Fruit fly (Drosophila melanogaster) whole organism, embryonic: Measurements from ENCODE around the gene zuc.

Source experiments
- Adf1 ChIP-seq: fragments of 200-800 bp; sonication (Bioruptor generic); IDR thresholded peaks from 2 replicates; pipeline ENCODE4 v1.3.6; 2022; ENCODE audit warnings: missing biosample characterization, missing genetic modification characterization
- BtbVII ChIP-seq: fragments of 200-800 bp; sonication (Bioruptor generic); optimal IDR thresholded peaks from 3 replicates; lab custom pipeline; 2017; ENCODE audit warnings: missing biosample characterization, mild to moderate bottlenecking, missing genetic modification characterization
- CG10267 ChIP-seq: fragments of 200-800 bp; sonication (Bioruptor generic); optimal IDR thresholded peaks from 2 replicates; lab custom pipeline; 2018; ENCODE audit warnings: missing biosample characterization, mild to moderate bottlenecking, missing genetic modification characterization, moderate library complexity
- CG11093 ChIP-seq: fragments of 200-800 bp; sonication (Bioruptor generic); IDR thresholded peaks from 3 replicates; pipeline ENCODE4 v1.3.6; 2022; ENCODE audit warnings: missing biosample characterization, missing genetic modification characterization
- CG12219 ChIP-seq: fragments of 200-800 bp; sonication (Bioruptor generic); optimal IDR thresholded peaks from 3 replicates; lab custom pipeline; 2018; ENCODE audit warnings: missing biosample characterization, mild to moderate bottlenecking, missing genetic modification characterization
- CG12391 ChIP-seq: fragments of 200-800 bp; sonication (Bioruptor generic); optimal IDR thresholded peaks from 3 replicates; lab custom pipeline; 2018; ENCODE audit warnings: missing biosample characterization, mild to moderate bottlenecking, missing genetic modification characterization, moderate library complexity
- CG12659 ChIP-seq: fragments of 200-800 bp; sonication (Bioruptor generic); optimal IDR thresholded peaks from 3 replicates; lab custom pipeline; 2017; ENCODE audit warnings: mild to moderate bottlenecking, missing biosample characterization, missing genetic modification reagents, missing genetic modification characterization
- CG13287 ChIP-seq: fragments of 200-800 bp; sonication (Bioruptor generic); IDR thresholded peaks from 2 replicates; pipeline ENCODE4 v1.3.6; 2022; ENCODE audit warnings: missing biosample characterization, missing genetic modification characterization; ENCODE audit not compliant: partially characterized antibody
- CG17186 ChIP-seq: fragments of 200-800 bp; sonication (Bioruptor generic); optimal IDR thresholded peaks from 3 replicates; lab custom pipeline; 2017; ENCODE audit warnings: missing biosample characterization, missing genetic modification reagents, missing genetic modification characterization
- CG1792 ChIP-seq: fragments of 200-800 bp; sonication (Bioruptor generic); optimal IDR thresholded peaks from 2 replicates; lab custom pipeline; 2016; ENCODE audit warnings: missing biosample characterization, missing genetic modification characterization
- CG18262 ChIP-seq: fragments of 200-800 bp; optimal IDR thresholded peaks from 3 replicates; lab custom pipeline; 2019; ENCODE audit warnings: missing biosample characterization, mild to moderate bottlenecking, missing genetic modification characterization, moderate library complexity
- CG31441 ChIP-seq: fragments of 200-800 bp; sonication (Bioruptor generic); IDR thresholded peaks from 2 replicates; pipeline ENCODE4 v1.3.6; 2022; ENCODE audit warnings: missing biosample characterization, missing genetic modification characterization
- CG3281 ChIP-seq: fragments of 200-800 bp; sonication (Bioruptor generic); optimal IDR thresholded peaks from 3 replicates; lab custom pipeline; 2017; ENCODE audit warnings: missing biosample characterization, mild to moderate bottlenecking, missing genetic modification characterization
- CG34224 ChIP-seq: fragments of 200-800 bp; sonication (Bioruptor generic); IDR thresholded peaks from 3 replicates; pipeline ENCODE4 v1.3.6; 2022; ENCODE audit warnings: missing biosample characterization, missing genetic modification characterization; ENCODE audit not compliant: partially characterized antibody
- CG6813 ChIP-seq: fragments of 200-800 bp; sonication (Bioruptor generic); optimal IDR thresholded peaks from 2 replicates; lab custom pipeline; 2017; ENCODE audit warnings: missing biosample characterization, missing genetic modification characterization, mild to moderate bottlenecking, moderate library complexity, missing genetic modification reagents
- CG7745 ChIP-seq: fragments of 200-800 bp; sonication (Bioruptor generic); optimal IDR thresholded peaks from 2 replicates; lab custom pipeline; 2018; ENCODE audit warnings: missing biosample characterization, mild to moderate bottlenecking, missing genetic modification characterization, moderate library complexity
- CG7786 ChIP-seq: fragments of 200-800 bp; sonication (Bioruptor generic); optimal IDR thresholded peaks from 2 replicates; lab custom pipeline; 2016; ENCODE audit warnings: missing biosample characterization, missing genetic modification characterization
- CG7928 ChIP-seq: fragments of 200-800 bp; sonication (Bioruptor generic); optimal IDR thresholded peaks from 2 replicates; lab custom pipeline; 2017; ENCODE audit warnings: missing biosample characterization, mild to moderate bottlenecking, missing genetic modification characterization
- CG9727 ChIP-seq: fragments of 200-800 bp; sonication (Bioruptor generic); optimal IDR thresholded peaks from 3 replicates; lab custom pipeline; 2017; ENCODE audit warnings: missing biosample characterization, mild to moderate bottlenecking, missing genetic modification characterization
- D ChIP-seq, 2 experiments: fragments of 200-800 bp in 1 of 2; fragments of >200 bp in 1 of 2; sonication (Bioruptor generic) in 1 of 2; optimal IDR thresholded peaks; 2 replicates in 1 of 2; 3 replicates in 1 of 2; lab custom pipeline; 2017; ENCODE audit warnings: mild to moderate bottlenecking in 1 of 2, missing biosample characterization in 1 of 2, missing genetic modification characterization in 1 of 2, missing genetic modification reagents in 1 of 2
- D19A ChIP-seq: fragments of 200-800 bp; optimal IDR thresholded peaks from 3 replicates; lab custom pipeline; 2019; ENCODE audit warnings: missing biosample characterization, mild to moderate bottlenecking, missing genetic modification characterization, moderate library complexity
- HHEX ChIP-seq: fragments of 200-800 bp; sonication (Bioruptor generic); optimal IDR thresholded peaks from 3 replicates; lab custom pipeline; 2017; ENCODE audit warnings: missing biosample characterization, mild to moderate bottlenecking, missing genetic modification characterization, missing genetic modification reagents
- Hr51 ChIP-seq, 2 experiments: fragments of 200-800 bp; sonication (Bioruptor generic); optimal IDR thresholded peaks; 2 replicates in 1 of 2; 3 replicates in 1 of 2; lab custom pipeline; 2016 to 2018; ENCODE audit warnings: missing biosample characterization in 2 of 2, missing genetic modification characterization in 2 of 2, mild to moderate bottlenecking in 1 of 2, moderate library complexity in 1 of 2
- MBD-R2 ChIP-seq: fragments of 200-800 bp; sonication (Bioruptor generic); IDR thresholded peaks from 2 replicates; pipeline ENCODE4 v1.3.6; 2022; ENCODE audit warnings: missing biosample characterization, missing genetic modification characterization
- Mes4 ChIP-seq: fragments of 200-800 bp; sonication (Bioruptor generic); optimal IDR thresholded peaks from 2 replicates; lab custom pipeline; 2016; ENCODE audit warnings: missing biosample characterization, missing genetic modification characterization
- Ravus ChIP-seq: fragments of 200-800 bp; sonication (Bioruptor generic); IDR thresholded peaks from 2 replicates; pipeline ENCODE4 v1.3.6; 2022; ENCODE audit warnings: missing biosample characterization, missing genetic modification characterization
- TFAM ChIP-seq: fragments of 200-800 bp; sonication (Bioruptor generic); optimal IDR thresholded peaks from 2 replicates; lab custom pipeline; 2017; ENCODE audit warnings: missing biosample characterization, missing genetic modification characterization, inconsistent platforms
- Tbp ChIP-seq: fragments of >200 bp; optimal IDR thresholded peaks from 2 replicates; lab custom pipeline; 2018; ENCODE audit warnings: missing biosample characterization, missing genetic modification characterization
- YL-1 ChIP-seq: fragments of 200-800 bp; sonication (Bioruptor generic); optimal IDR thresholded peaks from 3 replicates; lab custom pipeline; 2017; ENCODE audit warnings: missing biosample characterization, mild to moderate bottlenecking, missing genetic modification characterization
- ash1 ChIP-seq: fragments of 200-800 bp; sonication (Bioruptor generic); optimal IDR thresholded peaks from 2 replicates; lab custom pipeline; 2018; ENCODE audit warnings: missing biosample characterization, mild to moderate bottlenecking, missing genetic modification characterization
- bbx ChIP-seq: fragments of 200-800 bp; sonication (Bioruptor generic); IDR thresholded peaks from 2 replicates; pipeline ENCODE4 v1.3.6; 2022; ENCODE audit warnings: missing biosample characterization, missing genetic modification characterization; ENCODE audit not compliant: partially characterized antibody
- crc ChIP-seq: fragments of 200-800 bp; sonication (Bioruptor generic); optimal IDR thresholded peaks from 2 replicates; lab custom pipeline; 2016; ENCODE audit warnings: missing biosample characterization, missing genetic modification characterization
- ewg ChIP-seq: fragments of 200-800 bp; sonication (Bioruptor generic); optimal IDR thresholded peaks from 3 replicates; lab custom pipeline; 2017; ENCODE audit warnings: mild to moderate bottlenecking, missing biosample characterization, missing genetic modification reagents, missing genetic modification characterization
- fd64A ChIP-seq: fragments of 200-800 bp; sonication (Bioruptor generic); optimal IDR thresholded peaks from 3 replicates; lab custom pipeline; 2018; ENCODE audit warnings: missing biosample characterization, mild to moderate bottlenecking, missing genetic modification characterization
- jing ChIP-seq: fragments of 200-800 bp; sonication (Bioruptor generic); optimal IDR thresholded peaks from 2 replicates; lab custom pipeline; 2018; ENCODE audit warnings: missing biosample characterization, mild to moderate bottlenecking, missing genetic modification characterization
- otp ChIP-seq: fragments of 200-800 bp; sonication (Bioruptor generic); IDR thresholded peaks from 3 replicates; pipeline ENCODE4, ENCODE4 v1.3.6; 2022; ENCODE audit warnings: missing biosample characterization, missing genetic modification characterization
- psq ChIP-seq: fragments of 200-800 bp; sonication (Bioruptor generic); optimal IDR thresholded peaks from 2 replicates; lab custom pipeline; 2017; ENCODE audit warnings: missing biosample characterization, missing genetic modification characterization
- ranshi ChIP-seq: fragments of 200-800 bp; sonication (Bioruptor generic); IDR thresholded peaks from 2 replicates; pipeline ENCODE4 v1.3.6; 2022; ENCODE audit warnings: missing biosample characterization, missing genetic modification characterization
- schlank ChIP-seq: fragments of 200-800 bp; sonication (Bioruptor generic); optimal IDR thresholded peaks from 2 replicates; lab custom pipeline; 2018; ENCODE audit warnings: missing biosample characterization, mild to moderate bottlenecking, missing genetic modification characterization
- seq ChIP-seq: fragments of 200-800 bp; sonication (Bioruptor generic); IDR thresholded peaks from 2 replicates; pipeline ENCODE4 v1.3.6; 2022; ENCODE audit warnings: missing biosample characterization, missing genetic modification characterization
- shn ChIP-seq: fragments of 200-800 bp; sonication (Bioruptor generic); optimal IDR thresholded peaks from 3 replicates; lab custom pipeline; 2016; ENCODE audit warnings: missing biosample characterization, missing genetic modification characterization
- sima ChIP-seq: fragments of 200-800 bp; sonication (Bioruptor generic); optimal IDR thresholded peaks from 2 replicates; lab custom pipeline; 2016; ENCODE audit warnings: missing biosample characterization, missing genetic modification characterization
- sna ChIP-seq: fragments of 200-800 bp; sonication (Bioruptor generic); IDR thresholded peaks from 2 replicates; pipeline ENCODE4 v1.3.6; 2022; ENCODE audit warnings: missing biosample characterization, missing genetic modification characterization; ENCODE audit not compliant: partially characterized antibody
- tin ChIP-seq: fragments of 200-800 bp; sonication (Bioruptor generic); optimal IDR thresholded peaks from 3 replicates; lab custom pipeline; 2016; ENCODE audit warnings: missing biosample characterization, missing genetic modification characterization
- vvl ChIP-seq: fragments of 200-800 bp; sonication (Bioruptor generic); IDR thresholded peaks from 2 replicates; pipeline ENCODE4 v1.3.6; 2022; ENCODE audit warnings: missing biosample characterization, missing genetic modification characterization
- zfh1 ChIP-seq: fragments of 200-800 bp; sonication (Bioruptor generic); IDR thresholded peaks from 3 replicates; pipeline ENCODE4 v1.3.6; 2022; ENCODE audit warnings: missing biosample characterization, missing genetic modification characterization

zuc gene

DNA sequence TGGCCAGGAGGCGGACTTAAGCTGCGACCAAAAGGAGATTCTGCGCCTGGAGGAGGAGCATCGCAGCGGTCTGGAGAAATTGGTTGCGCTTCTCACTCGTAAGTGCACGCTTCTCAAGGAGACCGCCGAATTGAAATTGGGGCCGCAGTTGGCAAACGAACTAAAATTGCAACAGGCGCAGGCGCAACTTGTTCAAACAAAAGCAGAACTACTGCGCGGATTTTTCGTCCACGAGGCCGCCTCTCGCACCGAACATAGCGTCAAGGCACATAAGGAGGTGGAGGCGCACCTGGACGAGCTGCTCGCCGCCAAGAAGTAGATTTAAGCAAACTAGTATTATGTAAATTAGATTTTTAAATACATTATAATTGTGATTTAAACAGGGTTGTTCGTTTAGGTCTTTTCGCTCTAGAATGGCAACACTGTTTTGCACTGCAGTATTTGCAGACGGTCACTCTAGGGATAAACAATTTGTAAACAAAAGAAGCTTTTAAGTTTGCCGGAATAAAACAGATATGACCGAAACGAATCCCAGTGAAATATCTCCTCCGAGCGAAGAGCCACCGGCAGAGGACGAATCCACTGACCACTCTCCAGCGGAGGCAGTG is 880 bp upstream of the zuc start, which contains the start of gene escl (continued):
- TF ChIP-seq CG13287 (peak; percentile 50), crc (no peak), CG7928 (GFP tag; lab: Kevin White, UChicago) (no peak), vvl (GFP tag; lab: Robert Waterston, UW) (peak; percentile 90), ewg (GFP tag; lab: Kevin White, UChicago) (peak; percentile 55), CG12659 (GFP tag; lab: Kevin White, UChicago) (peak; percentile 18)

DNA sequence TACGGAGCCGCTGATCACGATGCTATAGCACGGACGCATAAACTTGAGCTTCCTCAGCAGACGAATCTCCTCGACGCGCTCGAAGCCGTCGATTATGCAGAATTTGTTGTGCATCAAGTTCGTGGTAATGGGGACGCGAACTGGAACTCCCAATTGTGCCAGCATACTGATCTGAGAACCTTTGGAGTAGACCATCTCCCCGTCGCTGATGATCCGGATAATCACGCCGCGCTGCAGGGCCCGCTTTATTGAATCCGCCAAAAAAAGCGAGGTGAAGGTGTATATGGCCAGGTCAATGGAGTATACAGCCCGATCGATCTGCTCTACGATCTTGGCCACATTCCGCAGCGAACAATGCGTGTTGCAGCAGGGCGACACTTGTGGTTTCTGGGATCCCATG is 472 bp downstream of the zuc start:
- no peak for TF ChIP-seq CG6813
- no peak for TF ChIP-seq CG31441 (GFP tag; lab: Robert Waterston, UW)
- no peak for TF ChIP-seq shn (GFP tag; lab: Kevin White, UChicago)
- no peak for TF ChIP-seq TFAM (GFP tag; lab: Kevin White, UChicago)
- TF ChIP-seq sna (GFP tag; lab: Robert Waterston, UW) = no peak
- TF ChIP-seq CG3281 (GFP tag; lab: Kevin White, UChicago) = no peak

DNA sequence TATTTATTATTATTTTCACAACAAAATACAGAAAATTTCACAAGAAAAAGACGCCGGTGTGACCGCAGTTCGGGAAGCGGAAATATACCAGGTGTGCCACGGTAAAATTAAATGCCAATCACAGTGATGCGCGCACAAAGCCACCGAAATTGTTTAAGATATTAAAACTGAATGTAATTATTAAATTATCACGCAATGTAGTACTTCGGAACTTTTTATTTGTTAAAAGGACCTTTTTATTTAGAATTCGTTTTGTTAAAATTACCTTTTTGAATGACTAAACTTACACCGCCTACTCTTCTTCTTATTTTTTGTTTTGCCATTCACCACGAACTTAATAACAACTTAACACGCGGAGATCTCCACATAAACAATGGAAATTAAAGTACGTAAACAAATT is 1.7 kb downstream of the zuc start, which contains the start of the genes CG6686 and CG34163:
Gene CG6686, minus strand, starts transcription at position 95 of the 400 bp plus-strand sequence.
Gene CG34163, plus strand, starts transcription at position 326 of the 400 bp plus-strand sequence.
- TF ChIP-seq Hr51 (GFP tag; optimal IDR thresholded peaks at IDR 0.05; lab: Kevin White, UChicago) (peak in 1 of 2 experiments; percentile 54), Ravus (GFP tag; lab: Robert Waterston, UW) (no peak), HHEX (GFP tag; lab: Kevin White, UChicago) (no peak), fd64A (GFP tag; lab: Kevin White, UChicago) (no peak), vvl (GFP tag; lab: Robert Waterston, UW) (peak; percentile 40; the same call in 1 of the 2 replicates), CG34224 (GFP tag; lab: Robert Waterston, UW) (no peak), sima (GFP tag; lab: Kevin White, UChicago) (no peak), YL-1 (peak; percentile 94), MBD-R2 (GFP tag; lab: Robert Waterston, UW) (peak; percentile 89), otp (GFP tag; lab: Robert Waterston, UW) (no peak), tin (GFP tag; lab: Kevin White, UChicago) (peak; percentile 17), D19A (tag; lab: Kevin White, UChicago) (no peak), CG17186 (peak; percentile 88), CG7786 (peak; percentile 55), CG7745 (tag; lab: Kevin White, UChicago) (no peak), Mes4 (GFP tag; lab: Kevin White, UChicago) (no peak), seq (no peak), BtbVII (GFP tag; lab: Kevin White, UChicago) (no peak), CG9727 (GFP tag; lab: Kevin White, UChicago) (peak; percentile 33), CG12391 (tag; lab: Kevin White, UChicago) (peak; percentile 59), CG12219 (GFP tag; lab: Kevin White, UChicago) (no peak), D (optimal IDR thresholded peaks at IDR 0.05; lab: Kevin White, UChicago) (no peak), D (GFP tag; optimal IDR thresholded peaks at IDR 0.05; lab: Kevin White, UChicago) (no peak), ash1 (GFP tag; lab: Kevin White, UChicago) (no peak), zfh1 (peak; percentile 49; the same call in 1 of the 3 replicates), bbx (GFP tag; lab: Robert Waterston, UW) (no peak), CG11093 (GFP tag; lab: Robert Waterston, UW) (no peak), Tbp (GFP tag; lab: Kevin White, UChicago) (peak; percentile 36), CG10267 (peak; percentile 49), CG18262 (tag; lab: Kevin White, UChicago) (peak; percentile 24), psq (GFP tag; lab: Kevin White, UChicago) (no peak), schlank (tag; lab: Kevin White, UChicago) (no peak), jing (GFP tag; lab: Kevin White, UChicago) (no peak), Adf1 (GFP tag; lab: Robert Waterston, UW) (no peak), ranshi (GFP tag; lab: Robert Waterston, UW) (no peak), CG1792 (GFP tag; lab: Kevin White, UChicago) (peak; percentile 8)
